Worm (Caenorhabditis elegans): ENCODE data around the gene ttr-20.

The ttr-20 gene

ce11 chrIV:4212733-4213132 is 33.9 kb upstream of the ttr-20 start:
- TF ChIP-seq blmp-1 (tag; optimal IDR thresholded peaks at IDR 0.05) (no peak), mab-5 (tag; optimal IDR thresholded peaks at IDR 0.05) (no peak), elt-3 (tag; optimal IDR thresholded peaks at IDR 0.05) (no peak), nhr-28 (tag; optimal IDR thresholded peaks at IDR 0.05) (peak; percentile 32), lsy-2 (tag; optimal IDR thresholded peaks at IDR 0.05) (no peak), zip-8 (tag; optimal IDR thresholded peaks at IDR 0.05) (no peak)

DNA sequence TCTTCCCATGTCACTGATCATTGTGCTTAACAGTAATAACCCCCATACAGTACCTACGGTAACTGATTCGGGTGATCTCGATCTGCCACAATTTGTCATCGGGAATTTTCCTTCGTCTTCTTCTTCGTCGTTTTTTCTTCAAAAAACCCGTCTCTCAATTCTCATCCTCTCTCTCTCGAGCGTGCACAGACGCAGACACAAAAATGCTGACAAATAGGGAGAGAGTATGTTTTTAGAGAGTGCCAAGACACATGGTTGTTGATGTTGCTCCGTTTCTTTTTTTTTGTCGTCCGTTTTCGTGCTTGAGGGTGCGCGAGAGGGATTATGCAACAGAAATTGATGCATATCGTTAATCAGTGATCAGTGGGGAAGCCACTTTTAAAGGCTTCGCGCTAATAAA is 31.2 kb upstream of the ttr-20 start:
- TF ChIP-seq M03D4.4 (tag; optimal IDR thresholded peaks at IDR 0.05) (no peak), unc-62 (GFP tag; optimal IDR thresholded peaks at IDR 0.05) (peak; percentile 70), unc-39 (tag; optimal IDR thresholded peaks at IDR 0.05) (no peak), pha-4 (tag; optimal IDR thresholded peaks at IDR 0.05) (peak; percentile 21), nhr-237 (tag; optimal IDR thresholded peaks at IDR 0.05) (peak; percentile 68)

DNA sequence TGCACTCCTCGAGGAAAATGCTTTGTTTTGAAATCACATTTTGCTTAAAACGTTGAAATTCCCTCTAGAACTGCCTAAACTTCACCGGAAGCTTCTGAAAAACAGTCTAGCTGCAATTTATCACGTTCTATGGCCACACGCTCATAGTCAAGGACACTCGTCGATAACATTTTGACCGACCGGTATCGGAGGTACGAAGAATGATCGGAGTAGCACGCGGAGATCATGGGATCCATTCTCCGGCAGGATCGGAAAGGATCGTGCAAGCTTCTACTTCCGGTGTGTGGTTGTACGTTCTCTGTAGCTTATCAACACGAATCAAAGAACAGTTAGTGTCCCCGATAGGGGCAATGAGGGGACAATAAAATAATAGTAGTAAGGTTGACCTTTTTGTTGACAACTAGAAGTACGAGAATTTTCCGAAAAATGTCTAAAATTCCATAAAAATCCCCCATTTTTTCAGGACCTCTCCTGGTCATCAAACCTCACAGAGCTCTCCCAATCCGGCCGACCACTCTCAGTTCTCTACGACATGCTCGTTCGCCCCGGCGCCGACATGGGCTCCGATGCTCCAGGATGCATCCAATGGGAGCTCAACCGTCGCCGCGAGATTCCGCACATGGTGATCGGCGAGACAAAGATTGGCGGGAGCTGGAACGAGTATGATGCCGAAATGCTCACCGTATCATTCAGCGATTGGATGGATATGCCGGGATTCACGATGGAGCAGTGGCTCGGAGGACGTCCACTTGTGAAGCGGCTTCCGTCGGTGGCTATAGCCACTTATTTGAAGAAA is 30.3 kb upstream of the ttr-20 start:
- TF ChIP-seq blmp-1 (tag; optimal IDR thresholded peaks at IDR 0.05), result no peak
- TF ChIP-seq unc-120 (tag; optimal IDR thresholded peaks at IDR 0.05; ENCODE audit: poor library complexity, severe bottlenecking), result no peak
- TF ChIP-seq flh-1 (GFP tag; optimal IDR thresholded peaks at IDR 0.05), result no peak
- TF ChIP-seq pha-4 (tag; optimal IDR thresholded peaks at IDR 0.05), result no peak
- no peak for TF ChIP-seq unc-62 (GFP tag; optimal IDR thresholded peaks at IDR 0.05)
- TF ChIP-seq ztf-11 (tag; optimal IDR thresholded peaks at IDR 0.05), result no peak
- TF ChIP-seq mls-2 (tag; optimal IDR thresholded peaks at IDR 0.05), result no peak
- TF ChIP-seq drap-1 (GFP tag; optimal IDR thresholded peaks at IDR 0.05), result no peak
- no peak for TF ChIP-seq M03D4.4 (tag; optimal IDR thresholded peaks at IDR 0.05)
- TF ChIP-seq nhr-237 (tag; optimal IDR thresholded peaks at IDR 0.05), result no peak
- TF ChIP-seq ham-2 (GFP tag; optimal IDR thresholded peaks at IDR 0.05), result no peak
- no peak for TF ChIP-seq ceh-39 (tag; optimal IDR thresholded peaks at IDR 0.05)
- no peak for TF ChIP-seq elt-1 (tag; optimal IDR thresholded peaks at IDR 0.05; ENCODE audit: borderline replicate concordance, insufficient read depth)
- TF ChIP-seq ceh-83 (GFP tag; optimal IDR thresholded peaks at IDR 0.05), result no peak
- TF ChIP-seq sem-2 (GFP tag; optimal IDR thresholded peaks at IDR 0.05), result no peak
- no peak for TF ChIP-seq cnd-1 (tag; optimal IDR thresholded peaks at IDR 0.05)
- no peak for TF ChIP-seq elt-3 (tag; optimal IDR thresholded peaks at IDR 0.05)
- no peak for TF ChIP-seq hlh-1 (tag; optimal IDR thresholded peaks at IDR 0.05)
- TF ChIP-seq lsy-2 (tag; optimal IDR thresholded peaks at IDR 0.05), result no peak

DNA sequence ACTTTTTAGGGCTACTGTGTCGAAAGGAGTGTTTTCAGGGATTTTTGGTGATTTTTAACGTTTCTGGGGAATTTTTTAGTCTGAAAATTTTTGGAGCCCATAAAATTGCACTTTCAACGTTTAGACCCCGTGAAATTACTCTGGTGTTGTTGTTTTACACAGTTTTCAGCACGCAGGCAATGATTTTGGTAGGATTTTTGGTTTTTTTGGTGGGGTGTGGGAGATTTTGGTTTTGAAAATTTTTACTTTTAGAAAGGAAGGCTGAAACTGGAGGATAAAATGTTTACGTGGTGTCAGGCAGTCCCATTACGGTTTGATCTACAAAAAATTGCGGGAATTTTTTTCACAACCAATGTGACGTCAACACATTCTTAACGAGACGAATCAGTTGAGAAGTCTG is 28.3 kb upstream of the ttr-20 start:
- no peak for TF ChIP-seq M03D4.4 (tag; optimal IDR thresholded peaks at IDR 0.05)
- no peak for TF ChIP-seq sem-2 (GFP tag; optimal IDR thresholded peaks at IDR 0.05)
- TF ChIP-seq sptf-1 (tag; optimal IDR thresholded peaks at IDR 0.05), result no peak
- TF ChIP-seq lsy-2 (tag; optimal IDR thresholded peaks at IDR 0.05), result no peak
- TF ChIP-seq nhr-28 (tag; optimal IDR thresholded peaks at IDR 0.05), result no peak
- no peak for TF ChIP-seq drap-1 (GFP tag; optimal IDR thresholded peaks at IDR 0.05)
- no peak for TF ChIP-seq lin-32 (GFP tag; optimal IDR thresholded peaks at IDR 0.05)
- TF ChIP-seq ceh-43 (GFP tag; optimal IDR thresholded peaks at IDR 0.05), result no peak
- no peak for TF ChIP-seq ceh-83 (GFP tag; optimal IDR thresholded peaks at IDR 0.05)
- TF ChIP-seq elt-1 (tag; optimal IDR thresholded peaks at IDR 0.05; ENCODE audit: borderline replicate concordance, insufficient read depth), result no peak
- no peak for TF ChIP-seq ceh-39 (tag; optimal IDR thresholded peaks at IDR 0.05)
- no peak for TF ChIP-seq nhr-2 (tag; optimal IDR thresholded peaks at IDR 0.05)
- no peak for TF ChIP-seq unc-120 (tag; optimal IDR thresholded peaks at IDR 0.05; ENCODE audit: poor library complexity, severe bottlenecking)
- no peak for TF ChIP-seq nhr-76 (tag; optimal IDR thresholded peaks at IDR 0.05)
- no peak for TF ChIP-seq unc-39 (tag; optimal IDR thresholded peaks at IDR 0.05)
- TF ChIP-seq nhr-12 (tag; optimal IDR thresholded peaks at IDR 0.05), result no peak
- no peak for TF ChIP-seq blmp-1 (tag; optimal IDR thresholded peaks at IDR 0.05)
- TF ChIP-seq unc-62 (GFP tag; optimal IDR thresholded peaks at IDR 0.05), result no peak

DNA sequence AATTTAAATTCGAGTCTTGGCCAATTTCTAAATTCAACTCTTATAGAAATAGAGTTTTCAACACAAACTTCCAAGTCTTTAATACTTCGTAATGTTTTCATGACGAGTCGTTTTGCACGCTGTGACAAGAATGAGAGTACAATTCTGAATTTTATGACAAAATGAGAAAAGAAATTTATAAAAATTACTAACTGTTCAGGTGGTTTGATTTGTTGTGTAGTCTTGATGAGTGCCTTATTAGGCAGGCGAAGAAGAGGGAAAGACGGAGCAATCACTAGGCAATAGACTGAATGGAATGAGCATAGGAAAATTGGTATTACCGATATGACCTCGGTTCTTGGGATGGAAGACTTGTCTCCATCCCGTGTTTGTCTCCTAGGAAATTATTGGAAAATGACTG is 26.6 kb upstream of the ttr-20 start, which contains the start of gene F30B5.11:
F30B5.11 (minus strand) TSS at position 101 of the 400 bp plus-strand sequence.
- TF ChIP-seq ceh-43 (GFP tag; optimal IDR thresholded peaks at IDR 0.05) (no peak), elt-3 (tag; optimal IDR thresholded peaks at IDR 0.05) (no peak), sptf-1 (tag; optimal IDR thresholded peaks at IDR 0.05) (no peak), bed-3 (GFP tag; optimal IDR thresholded peaks at IDR 0.05) (no peak), unc-39 (tag; optimal IDR thresholded peaks at IDR 0.05) (no peak), blmp-1 (tag; optimal IDR thresholded peaks at IDR 0.05) (no peak), lin-13 (tag; optimal IDR thresholded peaks at IDR 0.05) (no peak), lsy-2 (tag; optimal IDR thresholded peaks at IDR 0.05) (no peak), M03D4.4 (tag; optimal IDR thresholded peaks at IDR 0.05) (no peak), cnd-1 (tag; optimal IDR thresholded peaks at IDR 0.05) (no peak), pha-4 (tag; optimal IDR thresholded peaks at IDR 0.05) (no peak), ham-2 (GFP tag; optimal IDR thresholded peaks at IDR 0.05) (no peak), hlh-1 (tag; optimal IDR thresholded peaks at IDR 0.05) (no peak), sem-2 (GFP tag; optimal IDR thresholded peaks at IDR 0.05) (no peak), flh-1 (GFP tag; optimal IDR thresholded peaks at IDR 0.05) (no peak), nhr-237 (tag; optimal IDR thresholded peaks at IDR 0.05) (no peak), nhr-76 (tag; optimal IDR thresholded peaks at IDR 0.05) (no peak)
